Fruit fly (Drosophila melanogaster): ENCODE results near the gene CSN3.

- TF ChIP-seq CG8478 (optimal IDR thresholded peaks at IDR 0.05), result no peak
- TF ChIP-seq CTCF (optimal IDR thresholded peaks at IDR 0.05), result no peak
Measured at dm6 chr3L:20797379-20797778, 44.0 kb downstream of the CSN3 start.

Measured in S2 (cell line).